Worm (Caenorhabditis elegans) whole organism, late embryonic: ENCODE results near the gene unc-23.

Experiments used
- K09A11.1 ChIP-seq: sonication (generic microtip); optimal IDR thresholded peaks from 2 replicates; lab custom pipeline; 2017; ENCODE audit warnings: antibody characterized with exemption, mild to moderate bottlenecking, missing genetic modification characterization, missing compliant biosample characterization; ENCODE audit not compliant: insufficient read depth
- T23F11.4 ChIP-seq: fragments of 200-800 bp; sonication (Bioruptor generic); optimal IDR thresholded peaks from 2 replicates; lab custom pipeline; 2018; ENCODE audit warnings: mild to moderate bottlenecking, missing genetic modification characterization, missing compliant biosample characterization
- ahr-1 ChIP-seq: sonication (generic microtip); optimal IDR thresholded peaks from 2 replicates; lab custom pipeline; 2016; ENCODE audit warnings: missing genetic modification characterization, missing compliant biosample characterization
- ama-1 ChIP-seq: fragments of 150-350 bp; optimal IDR thresholded peaks from 2 replicates; lab custom pipeline; 2014
- ceh-14 ChIP-seq: sonication (generic microtip); optimal IDR thresholded peaks from 2 replicates; lab custom pipeline; 2016; ENCODE audit warnings: missing genotype, missing genetic modification characterization, missing compliant biosample characterization
- ceh-22 ChIP-seq: sonication (generic microtip); optimal IDR thresholded peaks from 2 replicates; lab custom pipeline; 2017; ENCODE audit warnings: missing biosample characterization, missing genetic modification characterization
- ceh-24 ChIP-seq: sonication (generic microtip); optimal IDR thresholded peaks from 2 replicates; lab custom pipeline; 2016; ENCODE audit warnings: mild to moderate bottlenecking, missing genetic modification characterization, missing compliant biosample characterization
- ceh-30 ChIP-seq: fragments of 150-350 bp; optimal IDR thresholded peaks from 2 replicates; lab custom pipeline; 2014; ENCODE audit warnings: missing biosample characterization, missing genetic modification characterization
- ceh-34 ChIP-seq: sonication (generic microtip); optimal IDR thresholded peaks from 2 replicates; lab custom pipeline; 2016; ENCODE audit warnings: mild to moderate bottlenecking, missing genetic modification characterization, missing compliant biosample characterization
- ceh-9 ChIP-seq: sonication (generic microtip); optimal IDR thresholded peaks from 2 replicates; lab custom pipeline; 2016; ENCODE audit warnings: mild to moderate bottlenecking, missing genetic modification characterization, inconsistent platforms, missing compliant biosample characterization
- dmd-4 ChIP-seq: sonication (generic microtip); optimal IDR thresholded peaks from 2 replicates; lab custom pipeline; 2016; ENCODE audit warnings: borderline replicate concordance, missing genetic modification characterization, missing compliant biosample characterization
- elt-2 ChIP-seq: sonication (generic microtip); optimal IDR thresholded peaks from 2 replicates; lab custom pipeline; 2016; ENCODE audit warnings: missing genetic modification reagents, missing genetic modification characterization, missing compliant biosample characterization
- ets-4 ChIP-seq: sonication (generic microtip); optimal IDR thresholded peaks from 2 replicates; lab custom pipeline; 2016; ENCODE audit warnings: missing genetic modification characterization, missing compliant biosample characterization
- fkh-6 ChIP-seq: sonication (generic microtip); optimal IDR thresholded peaks from 2 replicates; lab custom pipeline; 2016; ENCODE audit warnings: missing genetic modification characterization, missing compliant biosample characterization
- gmeb-2 ChIP-seq: sonication (generic microtip); optimal IDR thresholded peaks from 2 replicates; lab custom pipeline; 2016; ENCODE audit warnings: missing genetic modification characterization, inconsistent platforms, missing compliant biosample characterization
- hlh-15 ChIP-seq: sonication (generic microtip); optimal IDR thresholded peaks from 2 replicates; lab custom pipeline; 2016; ENCODE audit warnings: missing genetic modification characterization, missing compliant biosample characterization
- hlh-30 ChIP-seq: sonication (generic microtip); optimal IDR thresholded peaks from 2 replicates; lab custom pipeline; 2017; ENCODE audit warnings: antibody characterized with exemption, missing genetic modification characterization, missing compliant biosample characterization; ENCODE audit not compliant: insufficient read depth
- lin-11 ChIP-seq: fragments of 200-800 bp; sonication (Bioruptor generic); optimal IDR thresholded peaks from 2 replicates; lab custom pipeline; 2018; ENCODE audit warnings: mild to moderate bottlenecking, missing genetic modification characterization, missing compliant biosample characterization
- mec-3 ChIP-seq: sonication (generic microtip); optimal IDR thresholded peaks from 2 replicates; lab custom pipeline; 2016; ENCODE audit warnings: borderline replicate concordance, missing genetic modification characterization, missing compliant biosample characterization
- nhr-11 ChIP-seq: fragments of 150-350 bp; optimal IDR thresholded peaks from 2 replicates; lab custom pipeline; 2014; ENCODE audit warnings: missing biosample characterization, missing genetic modification characterization
- nhr-232 ChIP-seq: sonication (generic microtip); optimal IDR thresholded peaks from 2 replicates; lab custom pipeline; 2016; ENCODE audit warnings: missing genetic modification characterization, missing compliant biosample characterization
- npax-4 ChIP-seq: sonication (generic microtip); optimal IDR thresholded peaks from 2 replicates; lab custom pipeline; 2016; ENCODE audit warnings: missing genetic modification characterization, missing compliant biosample characterization
- odd-2 ChIP-seq: sonication (generic microtip); optimal IDR thresholded peaks from 2 replicates; lab custom pipeline; 2017; ENCODE audit warnings: antibody characterized with exemption, mild to moderate bottlenecking, missing genetic modification characterization, missing compliant biosample characterization
- pag-3 ChIP-seq: sonication (generic microtip); optimal IDR thresholded peaks from 2 replicates; lab custom pipeline; 2016; ENCODE audit warnings: missing compliant biosample characterization, missing genetic modification characterization, borderline replicate concordance
- pax-1 ChIP-seq: fragments of 150-350 bp; optimal IDR thresholded peaks from 2 replicates; lab custom pipeline; 2014; ENCODE audit warnings: missing biosample characterization, missing genetic modification characterization
- pqm-1 ChIP-seq: sonication (generic microtip); optimal IDR thresholded peaks from 2 replicates; lab custom pipeline; 2016; ENCODE audit warnings: missing genetic modification characterization, missing compliant biosample characterization
- ref-2 ChIP-seq: sonication (generic microtip); optimal IDR thresholded peaks from 2 replicates; lab custom pipeline; 2016; ENCODE audit warnings: missing genetic modification characterization, missing compliant biosample characterization
- sdc-2 ChIP-seq: sonication (generic microtip); optimal IDR thresholded peaks from 2 replicates; lab custom pipeline; 2016; ENCODE audit warnings: missing genotype, missing genetic modification characterization, missing compliant biosample characterization
- sox-4 ChIP-seq: sonication (generic microtip); optimal IDR thresholded peaks from 2 replicates; lab custom pipeline; 2017; ENCODE audit warnings: mild to moderate bottlenecking, missing genetic modification characterization, inconsistent platforms, missing compliant biosample characterization
- unc-55 ChIP-seq: sonication (generic microtip); optimal IDR thresholded peaks from 2 replicates; lab custom pipeline; 2017; ENCODE audit warnings: missing biosample characterization, missing genetic modification reagents, missing genetic modification characterization
- ztf-16 ChIP-seq: sonication (generic microtip); optimal IDR thresholded peaks from 2 replicates; lab custom pipeline; 2017; ENCODE audit warnings: missing genetic modification characterization, missing compliant biosample characterization

Gene unc-23

DNA sequence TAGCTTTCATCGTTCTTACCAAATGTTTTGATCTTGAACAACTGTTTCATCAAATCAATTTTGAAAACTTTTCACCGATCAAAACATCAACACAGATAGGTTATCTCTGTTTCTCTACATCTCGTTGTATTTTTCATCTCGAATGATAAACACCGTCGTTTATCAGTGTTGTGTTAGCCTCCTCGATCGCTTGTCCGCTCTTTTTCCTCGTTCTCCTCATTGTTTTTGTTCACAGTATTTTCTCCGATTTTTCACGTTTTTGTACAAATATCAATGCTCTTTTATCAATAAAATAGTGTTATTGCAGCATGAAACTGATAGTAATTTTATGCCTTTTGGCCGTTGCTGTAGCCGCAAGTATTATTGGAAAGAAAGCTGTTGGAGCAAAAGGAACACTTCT lies 13.4 kb upstream of the unc-23 start, which contains the start of gene ttr-47:
ttr-47 (plus strand) TSS at position 308 of the 400 bp plus-strand sequence.
- no peak for TF ChIP-seq ref-2 (tag; lab: Kevin White, UChicago)
- TF ChIP-seq unc-55: peak; percentile 33
- TF ChIP-seq elt-2 (tag; lab: Kevin White, UChicago): peak; percentile 47

DNA sequence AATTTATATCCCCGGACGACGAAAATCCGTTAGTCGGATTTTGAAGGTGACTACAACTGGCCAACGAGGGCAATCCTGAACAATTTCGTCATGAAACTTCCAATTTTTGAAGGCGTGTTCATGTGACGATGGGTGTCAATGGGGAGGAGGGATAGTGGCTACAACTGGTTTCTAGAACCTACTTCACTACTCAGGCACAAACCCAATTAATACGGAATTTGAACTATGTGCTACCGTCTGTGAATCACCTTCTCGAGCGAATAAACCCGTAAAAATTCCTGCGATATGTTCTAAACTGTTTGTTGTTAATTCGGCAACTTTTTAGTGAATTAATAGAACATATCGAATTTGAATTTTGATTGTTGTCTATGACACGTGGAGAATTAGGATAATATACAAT lies 8.4 kb upstream of the unc-23 start:
- no peak for TF ChIP-seq mec-3 (tag; lab: Kevin White, UChicago)
- no peak for TF ChIP-seq ceh-34 (tag; lab: Kevin White, UChicago)
- TF ChIP-seq npax-4 (tag; lab: Kevin White, UChicago): no peak
- TF ChIP-seq sox-4 (tag; lab: Kevin White, UChicago): no peak
- TF ChIP-seq gmeb-2: no peak
- TF ChIP-seq, all 69 proteins: peak for 0

DNA sequence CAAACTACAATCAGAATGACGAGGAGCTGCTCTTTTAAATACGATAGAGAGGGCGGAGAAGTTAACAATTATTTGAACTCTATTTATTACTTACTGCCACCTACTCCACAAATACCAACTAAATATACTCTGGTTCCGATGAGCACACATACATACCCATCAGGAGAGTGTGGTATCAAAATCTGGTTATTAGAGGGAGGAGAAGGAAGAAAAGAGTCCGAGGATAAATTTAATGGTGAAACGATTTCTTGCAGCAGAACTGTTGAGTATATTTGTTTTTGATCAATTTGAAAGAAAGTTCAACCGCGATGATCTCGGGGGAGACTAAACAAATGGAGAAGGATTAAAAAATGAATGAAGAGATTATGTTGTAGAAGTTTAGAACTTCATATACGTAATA lies 7.2 kb upstream of the unc-23 start, which contains the start of gene H14N18.4:
H14N18.4 (minus strand) TSS at position 12 of the 400 bp plus-strand sequence.
- TF ChIP-seq odd-2 (no peak), nhr-232 (tag; lab: Kevin White, UChicago) (no peak), nhr-11 (tag; lab: Kevin White, UChicago) (no peak)

DNA sequence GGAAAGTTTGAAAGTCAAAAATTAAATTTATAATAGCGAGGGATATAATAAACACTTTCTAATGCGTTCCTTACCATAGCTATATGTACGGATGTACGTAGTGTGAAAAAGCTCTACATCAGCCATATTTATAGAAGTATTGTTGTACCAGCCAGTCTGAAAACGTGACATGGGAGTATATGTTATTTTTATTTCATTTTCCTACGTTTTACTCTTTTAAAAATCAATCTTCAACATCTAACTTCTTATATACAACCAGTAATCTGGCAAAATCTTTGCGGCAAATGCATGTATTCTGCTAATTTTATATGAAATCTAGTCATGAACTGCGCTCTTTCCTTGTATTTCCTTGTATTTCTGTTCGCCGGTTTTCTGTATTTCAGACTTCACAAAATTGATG lies 3.8 kb upstream of the unc-23 start, which contains the start of gene H14N18.2:
H14N18.2 (plus strand) TSS at position 301 of the 400 bp plus-strand sequence.
- TF ChIP-seq pag-3 (tag; lab: Kevin White, UChicago) (no peak), ceh-9 (tag; lab: Kevin White, UChicago) (no peak), ama-1 (lab: Kevin White, UChicago) (no peak), nhr-232 (tag; lab: Kevin White, UChicago) (no peak), pax-1 (no peak), fkh-6 (tag; lab: Kevin White, UChicago) (no peak)

DNA sequence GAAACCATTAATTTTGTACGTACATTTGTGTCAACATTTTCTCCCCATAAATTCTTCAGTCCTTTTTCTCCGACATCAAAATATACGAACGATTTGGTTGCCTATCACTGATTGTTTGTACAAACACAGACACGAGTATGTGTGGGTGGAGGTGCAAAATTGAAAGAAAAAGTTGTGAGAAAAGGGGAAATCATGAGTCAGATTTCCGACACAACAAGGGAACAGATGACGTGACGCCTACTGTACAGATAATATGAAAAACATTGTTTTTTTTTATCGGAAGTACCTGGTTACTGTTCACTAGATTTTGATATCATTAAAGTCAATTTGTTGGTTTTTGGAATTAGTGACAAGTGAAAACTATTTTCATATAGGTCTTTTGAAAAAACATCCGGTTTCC lies 1.9 kb upstream of the unc-23 start:
- TF ChIP-seq ceh-30 (tag; lab: Kevin White, UChicago): no peak
- TF ChIP-seq ahr-1 (tag; lab: Kevin White, UChicago): no peak
- no peak for TF ChIP-seq pqm-1 (tag; lab: Kevin White, UChicago)
- TF ChIP-seq ceh-22 (tag; lab: Kevin White, UChicago): no peak

DNA sequence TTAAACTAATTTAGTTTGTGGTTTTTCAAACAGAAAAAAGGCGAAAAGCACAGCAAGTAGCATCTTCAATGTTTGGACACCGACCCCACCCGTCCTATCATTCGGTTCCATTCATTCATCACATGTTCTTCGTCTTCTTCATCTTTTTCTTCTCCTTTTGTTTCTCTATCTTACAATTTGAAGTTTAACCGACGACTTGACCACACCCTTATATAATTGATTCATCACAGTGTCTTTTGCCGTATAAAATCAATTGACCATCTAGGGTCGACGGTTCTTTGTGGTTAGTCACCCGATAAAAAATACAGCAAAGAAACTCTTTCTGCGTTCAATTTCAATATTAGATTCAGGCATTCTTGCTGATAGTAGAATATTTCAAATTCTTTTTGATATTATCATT lies 1.1 kb upstream of the unc-23 start:
- no peak for TF ChIP-seq ceh-24 (tag; lab: Kevin White, UChicago)
- TF ChIP-seq pag-3 (tag; lab: Kevin White, UChicago): no peak
- no peak for TF ChIP-seq dmd-4 (tag; lab: Kevin White, UChicago)
- TF ChIP-seq hlh-30 (tag; lab: Kevin White, UChicago): no peak
- TF ChIP-seq ztf-16 (tag; lab: Kevin White, UChicago): no peak
- TF ChIP-seq K09A11.1 (tag; lab: Kevin White, UChicago): no peak
- no peak for TF ChIP-seq ets-4 (tag; lab: Kevin White, UChicago)
- no peak for TF ChIP-seq nhr-11 (tag; lab: Kevin White, UChicago)
- TF ChIP-seq T23F11.4 (GFP tag; lab: Kevin White, UChicago): no peak
- TF ChIP-seq ceh-14 (tag; lab: Kevin White, UChicago): no peak
- no peak for TF ChIP-seq hlh-15
- TF ChIP-seq sdc-2: no peak
- no peak for TF ChIP-seq lin-11 (tag; lab: Kevin White, UChicago)
- TF ChIP-seq ceh-22 (tag; lab: Kevin White, UChicago): no peak
- TF ChIP-seq, all 69 proteins: peak for 0
